Fruit fly (Drosophila melanogaster): ENCODE data around the gene brat.

- TF ChIP-seq CG34367 (tag; optimal IDR thresholded peaks at IDR 0.05): peak; percentile 21
- no peak for TF ChIP-seq CG10348 (GFP tag; IDR thresholded peaks at IDR 0.05)
- TF ChIP-seq CG9948 (tag; optimal IDR thresholded peaks at IDR 0.05): peak; percentile 41
- no peak for TF ChIP-seq CG8301 (tag; optimal IDR thresholded peaks at IDR 0.05)
- no peak for TF ChIP-seq CG12605 (GFP tag; IDR thresholded peaks at IDR 0.05)
- TF ChIP-seq EcR (GFP tag; optimal IDR thresholded peaks at IDR 0.05): no peak
- peak; percentile 32 for TF ChIP-seq CG17806 (tag; optimal IDR thresholded peaks at IDR 0.05)
Measured at dm6 chr2L:19229059-19229458, 95.4 kb downstream of the brat start.

Measured in whole organism, pupa.